Worm (Caenorhabditis elegans) whole organism, young adult: ENCODE measurements around the gene nac-3.

Experiments
- F55B11.4 ChIP-seq: sonication (generic microtip); optimal IDR thresholded peaks from 2 replicates; lab custom pipeline; 2016; ENCODE audit warnings: missing compliant biosample characterization, missing genetic modification characterization, borderline replicate concordance; ENCODE audit not compliant: insufficient read depth
- dpl-1 ChIP-seq: fragments of 150-350 bp; optimal IDR thresholded peaks from 2 replicates; lab custom pipeline; 2014; ENCODE audit warnings: missing biosample characterization, missing genetic modification reagents, missing genetic modification characterization
- egl-44 ChIP-seq: fragments of 200-800 bp; sonication (Bioruptor generic); IDR thresholded peaks from 2 replicates; pipeline ENCODE4 v1.3.6; 2022; ENCODE audit warnings: missing genetic modification reagents, missing genetic modification characterization, missing compliant biosample characterization
- madf-8 ChIP-seq: fragments of 200-800 bp; sonication (Bioruptor generic); conservative IDR thresholded peaks from 2 replicates; pipeline ENCODE4 v1.3.6; 2022; ENCODE audit warnings: missing genetic modification reagents, missing genetic modification characterization, missing compliant biosample characterization
- mcd-1 ChIP-seq: fragments of 200-800 bp; sonication (Bioruptor generic); IDR thresholded peaks from 2 replicates; pipeline ENCODE4 v1.3.6; 2022; ENCODE audit warnings: missing genetic modification reagents, missing genetic modification characterization, missing compliant biosample characterization
- pbrm-1 ChIP-seq: fragments of 200-800 bp; sonication (Bioruptor generic); IDR thresholded peaks from 2 replicates; pipeline ENCODE4 v1.3.6; 2022; ENCODE audit warnings: missing genetic modification reagents, missing genetic modification characterization, missing compliant biosample characterization
- sdz-38 ChIP-seq: sonication (generic microtip); optimal IDR thresholded peaks from 2 replicates; lab custom pipeline; 2016; ENCODE audit warnings: missing genotype, missing genetic modification characterization, missing compliant biosample characterization
- snpc-3.4 ChIP-seq: sonication (generic microtip); optimal IDR thresholded peaks from 2 replicates; lab custom pipeline; 2017; ENCODE audit warnings: missing genetic modification characterization, mild to moderate bottlenecking, missing compliant biosample characterization, antibody characterized with exemption, moderate library complexity, missing genotype, missing genetic modification reagents
- ztf-18 ChIP-seq: sonication (generic microtip); optimal IDR thresholded peaks from 2 replicates; lab custom pipeline; 2016; ENCODE audit warnings: missing genotype, mild to moderate bottlenecking, missing genetic modification characterization, missing compliant biosample characterization

- TF ChIP-seq mcd-1, result no peak
- TF ChIP-seq dpl-1 (GFP tag; lab: Kevin White, UChicago), result no peak
- no peak for TF ChIP-seq egl-44 (GFP tag; lab: Robert Waterston, UW)
- TF ChIP-seq snpc-3.4 (tag; lab: Kevin White, UChicago), result no peak
- no peak for TF ChIP-seq pbrm-1 (GFP tag; lab: Robert Waterston, UW)
- TF ChIP-seq madf-8 (GFP tag; lab: Robert Waterston, UW), result no peak
- TF ChIP-seq sdz-38, result no peak
- no peak for TF ChIP-seq F55B11.4 (tag; lab: Kevin White, UChicago)
- TF ChIP-seq ztf-18 (tag; lab: Kevin White, UChicago), result no peak
Observed at ce11 chrIII:10134517-10134916, 18.1 kb upstream of the nac-3 start.
